Fruit fly (Drosophila melanogaster): ENCODE measurements around the gene CG34164.
A peak's percentile ranks its signal among the peaks of the same experiment; 100 is the strongest.

CG34164 gene

dm6 chr2L:12006397-12007330 is 49.5 kb upstream of the CG34164 start (continued):
- peak; percentile 53 for TF ChIP-seq bab2 (GFP tag; optimal IDR thresholded peaks at IDR 0.05)
- no peak for TF ChIP-seq mld (GFP tag; IDR thresholded peaks at IDR 0.05; ENCODE audit: partially characterized antibody)
- TF ChIP-seq CG30403 (GFP tag; optimal IDR thresholded peaks at IDR 0.05), result peak; percentile 95
- peak; percentile 90 for TF ChIP-seq Chrac-16 (GFP tag; optimal IDR thresholded peaks at IDR 0.05)
- TF ChIP-seq CG4424 (GFP tag; optimal IDR thresholded peaks at IDR 0.05), result peak; percentile 94
- peak; percentile 85 for TF ChIP-seq Vsx1 (GFP tag; optimal IDR thresholded peaks at IDR 0.05)
- TF ChIP-seq toy (GFP tag; IDR thresholded peaks at IDR 0.05), result no peak
- TF ChIP-seq Elba2 (GFP tag; optimal IDR thresholded peaks at IDR 0.05), result no peak
- no peak for TF ChIP-seq Lim3 (GFP tag; IDR thresholded peaks at IDR 0.05)
- peak; percentile 95 for TF ChIP-seq CG10274 (GFP tag; optimal IDR thresholded peaks at IDR 0.05)
- TF ChIP-seq CG9609 (GFP tag; optimal IDR thresholded peaks at IDR 0.05), result peak; percentile 35
- TF ChIP-seq Max (GFP tag; optimal IDR thresholded peaks at IDR 0.05), result peak; percentile 90
- peak; percentile 100 for TF ChIP-seq CG9727 (GFP tag; optimal IDR thresholded peaks at IDR 0.05)
- peak; percentile 52 for TF ChIP-seq CG12744 (GFP tag; optimal IDR thresholded peaks at IDR 0.05)
- TF ChIP-seq TFAM (GFP tag; optimal IDR thresholded peaks at IDR 0.05), result peak; percentile 32
- TF ChIP-seq CG7786 (GFP tag; optimal IDR thresholded peaks at IDR 0.05), result peak; percentile 75
- peak; percentile 47 for TF ChIP-seq maf-S (GFP tag; optimal IDR thresholded peaks at IDR 0.05)
- TF ChIP-seq fru (optimal IDR thresholded peaks at IDR 0.05), result no peak
- TF ChIP-seq ken (GFP tag; IDR thresholded peaks at IDR 0.05), result no peak
- TF ChIP-seq CG32532 (GFP tag; IDR thresholded peaks at IDR 0.05), result no peak
- no peak for TF ChIP-seq CG3163 (GFP tag; optimal IDR thresholded peaks at IDR 0.05)
- peak; percentile 81 for TF ChIP-seq sqz (GFP tag; optimal IDR thresholded peaks at IDR 0.05)
- TF ChIP-seq CG17612 (GFP tag; IDR thresholded peaks at IDR 0.05), result no peak
- peak in 1 of 2 experiments; percentile 98 for TF ChIP-seq Eip74EF (GFP tag; optimal IDR thresholded peaks at IDR 0.05)
- peak; percentile 68 for TF ChIP-seq CG5180 (GFP tag; optimal IDR thresholded peaks at IDR 0.05)
- peak; percentile 22 for TF ChIP-seq CG4707 (GFP tag; optimal IDR thresholded peaks at IDR 0.05)
- peak; percentile 95 for TF ChIP-seq CG10147 (GFP tag; optimal IDR thresholded peaks at IDR 0.05)
- TF ChIP-seq CG2202 (tag; optimal IDR thresholded peaks at IDR 0.05), result peak; percentile 87
- peak; percentile 92 for TF ChIP-seq twi (tag; optimal IDR thresholded peaks at IDR 0.05)
- TF ChIP-seq repo (GFP tag; optimal IDR thresholded peaks at IDR 0.05), result peak; percentile 15
- TF ChIP-seq ab (GFP tag; optimal IDR thresholded peaks at IDR 0.05), result peak; percentile 66
- peak; percentile 30 for TF ChIP-seq her (GFP tag; optimal IDR thresholded peaks at IDR 0.05)
- TF ChIP-seq CG13424 (tag; optimal IDR thresholded peaks at IDR 0.05), result peak; percentile 98
- TF ChIP-seq CG10959 (GFP tag; IDR thresholded peaks at IDR 0.05), result no peak
- TF ChIP-seq Xrp1 (GFP tag; IDR thresholded peaks at IDR 0.05), result no peak
- TF ChIP-seq CG34224 (GFP tag; IDR thresholded peaks at IDR 0.05; ENCODE audit: partially characterized antibody), result no peak
- peak; percentile 95 for TF ChIP-seq CG10267 (tag; optimal IDR thresholded peaks at IDR 0.05)
- TF ChIP-seq CG12659 (GFP tag; optimal IDR thresholded peaks at IDR 0.05), result peak; percentile 97
- TF ChIP-seq org-1 (GFP tag; optimal IDR thresholded peaks at IDR 0.05), result peak; percentile 93
- no peak for TF ChIP-seq Bgb (GFP tag; IDR thresholded peaks at IDR 0.05; ENCODE audit: partially characterized antibody)
- TF ChIP-seq CG15514 (GFP tag; optimal IDR thresholded peaks at IDR 0.05), result peak; percentile 80
- TF ChIP-seq pho (GFP tag; optimal IDR thresholded peaks at IDR 0.05), result no peak
- peak; percentile 97 for TF ChIP-seq CG10209 (GFP tag; optimal IDR thresholded peaks at IDR 0.05)
- no peak for TF ChIP-seq gce (GFP tag; IDR thresholded peaks at IDR 0.05)
- TF ChIP-seq CG9215 (GFP tag; IDR thresholded peaks at IDR 0.05), result no peak
- TF ChIP-seq exex (tag; optimal IDR thresholded peaks at IDR 0.05), result peak; percentile 75
- TF ChIP-seq CG6175 (GFP tag; IDR thresholded peaks at IDR 0.05), result no peak
- no peak for TF ChIP-seq MBD-R2 (GFP tag; IDR thresholded peaks at IDR 0.05)
- peak; percentile 16 for TF ChIP-seq CG18011 (GFP tag; optimal IDR thresholded peaks at IDR 0.05)
